Fruit fly (Drosophila melanogaster): ENCODE data around the gene ppk.

DNA sequence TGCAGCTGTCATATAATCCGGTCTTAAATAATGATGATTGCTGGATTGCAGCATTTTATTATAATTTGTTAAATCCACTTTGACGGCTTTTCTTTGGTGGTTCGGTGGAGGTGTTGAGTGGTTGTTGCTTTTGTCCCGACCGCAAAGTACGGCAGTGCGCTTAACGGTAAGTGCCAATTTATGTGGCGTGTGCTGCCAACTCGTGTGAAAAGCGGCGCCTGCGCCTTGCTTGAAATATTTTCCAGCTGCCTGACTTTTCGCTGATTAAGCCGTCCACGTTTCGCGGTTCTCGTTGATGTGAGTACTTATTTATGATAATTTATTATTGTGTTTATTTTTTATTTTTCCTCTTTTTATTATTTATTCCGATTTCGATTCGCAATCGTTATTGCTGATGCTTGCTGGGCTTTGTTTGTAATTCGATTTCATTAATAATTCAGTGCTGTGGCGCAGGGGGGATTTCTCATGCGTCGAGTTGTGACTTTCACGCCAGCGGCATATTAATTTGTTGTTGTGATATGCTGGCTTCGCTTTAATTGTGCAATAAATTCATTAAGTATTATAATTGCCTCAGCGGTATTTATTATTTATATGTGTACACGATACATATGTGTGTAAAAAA is 27.5 kb upstream of the ppk start:
- TF ChIP-seq Hr96 (GFP tag; optimal IDR thresholded peaks at IDR 0.05), result no peak
- TF ChIP-seq kay (GFP tag; ENCODE audit: borderline replicate concordance), result no peak
